Fruit fly (Drosophila melanogaster): ENCODE data around the gene Hira.

Gene Hira

dm6 chrX:7705175-7706097 is 16.5 kb upstream of the Hira start (continued):
- peak; percentile 75 for TF ChIP-seq jumu (GFP tag; optimal IDR thresholded peaks at IDR 0.05)
- peak; percentile 91 for TF ChIP-seq CG6683 (GFP tag; optimal IDR thresholded peaks at IDR 0.05)
- peak; percentile 79 for TF ChIP-seq Drgx (GFP tag; IDR thresholded peaks at IDR 0.05)
- peak; percentile 80 for TF ChIP-seq ttk (GFP tag; IDR thresholded peaks at IDR 0.05)
- peak; percentile 92 for TF ChIP-seq CG17359 (tag; optimal IDR thresholded peaks at IDR 0.05)
- peak; percentile 69 for TF ChIP-seq CG8089 (GFP tag; optimal IDR thresholded peaks at IDR 0.05)
- peak; percentile 93 for TF ChIP-seq Hand (GFP tag; optimal IDR thresholded peaks at IDR 0.05)
- peak; percentile 97 for TF ChIP-seq CG2712 (tag; optimal IDR thresholded peaks at IDR 0.05)
- TF ChIP-seq crc (GFP tag; optimal IDR thresholded peaks at IDR 0.05): peak; percentile 58
- peak; percentile 86 for TF ChIP-seq sisA (GFP tag; IDR thresholded peaks at IDR 0.05)
- TF ChIP-seq CG10209 (GFP tag; optimal IDR thresholded peaks at IDR 0.05): peak; percentile 96
- TF ChIP-seq chinmo (GFP tag; IDR thresholded peaks at IDR 0.05; ENCODE audit: partially characterized antibody): peak; percentile 69; the same call in 2 of the 4 replicates
- no peak for TF ChIP-seq aop (GFP tag; IDR thresholded peaks at IDR 0.05)
- TF ChIP-seq onecut (GFP tag; IDR thresholded peaks at IDR 0.05): peak; percentile 77
- TF ChIP-seq CG1024 (GFP tag; IDR thresholded peaks at IDR 0.05): no peak
- no peak for TF ChIP-seq prd (optimal IDR thresholded peaks at IDR 0.05)
- peak; percentile 87; the same call in 2 of the 3 replicates for TF ChIP-seq prd (GFP tag; IDR thresholded peaks at IDR 0.05)
- TF ChIP-seq Fer3 (tag; optimal IDR thresholded peaks at IDR 0.05): peak; percentile 91
- TF ChIP-seq CG13424 (tag; optimal IDR thresholded peaks at IDR 0.05): peak; percentile 96
- TF ChIP-seq tup (GFP tag; optimal IDR thresholded peaks at IDR 0.05): peak; percentile 65
- no peak for TF ChIP-seq p53 (GFP tag; optimal IDR thresholded peaks at IDR 0.05)
- peak; percentile 80 for TF ChIP-seq wdn (GFP tag; IDR thresholded peaks at IDR 0.05)
- TF ChIP-seq Gug (GFP tag; IDR thresholded peaks at IDR 0.05): peak; percentile 79
- 0 out of 2 replicates have a peak, but pooled peaks have one; percentile 48 for TF ChIP-seq dati (GFP tag; IDR thresholded peaks at IDR 0.05)
- TF ChIP-seq sug (tag; optimal IDR thresholded peaks at IDR 0.05): peak; percentile 90
- peak; percentile 82 for TF ChIP-seq CG7357 (GFP tag; IDR thresholded peaks at IDR 0.05)
- TF ChIP-seq Lim3 (GFP tag; IDR thresholded peaks at IDR 0.05): 0 out of 2 replicates have a peak, but pooled peaks have one; percentile 51
- TF ChIP-seq CG17612 (GFP tag; IDR thresholded peaks at IDR 0.05): peak; percentile 66
- TF ChIP-seq bbx (GFP tag; IDR thresholded peaks at IDR 0.05; ENCODE audit: partially characterized antibody): no peak
- no peak for TF ChIP-seq unc-4 (GFP tag; IDR thresholded peaks at IDR 0.05; ENCODE audit: partially characterized antibody)
- peak; percentile 96 for TF ChIP-seq HHEX (GFP tag; optimal IDR thresholded peaks at IDR 0.05)
- peak; percentile 78 for TF ChIP-seq Taf1 (GFP tag; IDR thresholded peaks at IDR 0.05)
- TF ChIP-seq CG4404 (GFP tag; IDR thresholded peaks at IDR 0.05): peak; percentile 85
- peak; percentile 55; the same call in 1 of the 3 replicates for TF ChIP-seq Optix (GFP tag; IDR thresholded peaks at IDR 0.05)
- peak; percentile 2; the same call in 1 of the 2 replicates for TF ChIP-seq Adf1 (GFP tag; IDR thresholded peaks at IDR 0.05)
- no peak for TF ChIP-seq Lpt (GFP tag; optimal IDR thresholded peaks at IDR 0.05)
- 0 out of 2 replicates have a peak, but pooled peaks have one; percentile 36 for TF ChIP-seq sim (GFP tag; IDR thresholded peaks at IDR 0.05)
- peak; percentile 79 for TF ChIP-seq ssp (GFP tag; IDR thresholded peaks at IDR 0.05)
- peak; percentile 87 for TF ChIP-seq CG10274 (GFP tag; optimal IDR thresholded peaks at IDR 0.05)
- peak; percentile 93 for TF ChIP-seq CG14710 (tag; optimal IDR thresholded peaks at IDR 0.05)
- TF ChIP-seq hth (optimal IDR thresholded peaks at IDR 0.05): no peak
- peak; percentile 96 for TF ChIP-seq phol (tag; optimal IDR thresholded peaks at IDR 0.05)
- TF ChIP-seq CG11696 (GFP tag; IDR thresholded peaks at IDR 0.05): peak; percentile 52; the same call in 1 of the 2 replicates
- TF ChIP-seq Lhr (GFP tag; optimal IDR thresholded peaks at IDR 0.05): peak; percentile 84
- peak; percentile 80 for TF ChIP-seq CG9609 (GFP tag; optimal IDR thresholded peaks at IDR 0.05)
- peak; percentile 49 for TF ChIP-seq CG7271 (tag; optimal IDR thresholded peaks at IDR 0.05)
- TF ChIP-seq CG10654 (GFP tag; optimal IDR thresholded peaks at IDR 0.05): peak; percentile 87
- peak; percentile 90 for TF ChIP-seq CG13894 (tag; optimal IDR thresholded peaks at IDR 0.05)
- TF ChIP-seq CG13287 (GFP tag; IDR thresholded peaks at IDR 0.05; ENCODE audit: partially characterized antibody): no peak
